Worm (Caenorhabditis elegans) whole organism, early embryonic: ENCODE measurements around the gene atp-5.
A peak's percentile ranks its signal among the peaks of the same experiment; 100 is the strongest.
"Not testable (repeated sequence)": the region's sequence is repeated elsewhere in the genome, so short reads cannot be mapped to it uniquely, and the experiment has no call there.

Experiments
- B0310.2 ChIP-seq: sonication (generic microtip); optimal IDR thresholded peaks from 2 replicates; lab custom pipeline; 2016; ENCODE audit warnings: mild to moderate bottlenecking, missing genetic modification characterization, missing compliant biosample characterization
- F13C5.2 ChIP-seq: sonication (generic microtip); optimal IDR thresholded peaks from 2 replicates; lab custom pipeline; 2017; ENCODE audit warnings: mild to moderate bottlenecking, missing genetic modification characterization, inconsistent platforms, missing compliant biosample characterization
- aly-1 ChIP-seq: sonication (generic microtip); optimal IDR thresholded peaks from 2 replicates; lab custom pipeline; 2016; ENCODE audit warnings: missing genetic modification characterization, missing compliant biosample characterization
- ama-1 ChIP-seq: fragments of 150-350 bp; optimal IDR thresholded peaks from 2 replicates; lab custom pipeline; 2014
- ceh-13 ChIP-seq: fragments of 200-800 bp; sonication (Bioruptor generic); optimal IDR thresholded peaks from 2 replicates; lab custom pipeline; 2018; ENCODE audit warnings: mild to moderate bottlenecking, missing genetic modification characterization, missing compliant biosample characterization
- ceh-36 ChIP-seq: sonication (generic microtip); optimal IDR thresholded peaks from 2 replicates; lab custom pipeline; 2016; ENCODE audit warnings: missing genetic modification characterization, inconsistent platforms, missing compliant biosample characterization
- ets-7 ChIP-seq: sonication (generic microtip); optimal IDR thresholded peaks from 2 replicates; lab custom pipeline; 2016; ENCODE audit warnings: missing genotype, missing genetic modification characterization, missing compliant biosample characterization
- flt-1 ChIP-seq: fragments of 200-800 bp; sonication (Bioruptor generic); IDR thresholded peaks from 2 replicates; pipeline ENCODE4 v1.3.6; 2022; ENCODE audit warnings: missing genetic modification characterization, missing compliant biosample characterization
- hmbx-1 ChIP-seq: sonication (generic microtip); optimal IDR thresholded peaks from 2 replicates; lab custom pipeline; 2016; ENCODE audit warnings: mild to moderate bottlenecking, missing genetic modification characterization, missing compliant biosample characterization
- hmg-4 ChIP-seq: fragments of 200-800 bp; sonication (Bioruptor generic); optimal IDR thresholded peaks from 2 replicates; lab custom pipeline; 2018; ENCODE audit warnings: mild to moderate bottlenecking, missing genetic modification characterization, missing compliant biosample characterization
- hnd-1 ChIP-seq: sonication (generic microtip); optimal IDR thresholded peaks from 2 replicates; lab custom pipeline; 2016; ENCODE audit warnings: missing genetic modification characterization, missing compliant biosample characterization
- pes-1 ChIP-seq: fragments of 200-800 bp; sonication (Bioruptor generic); IDR thresholded peaks from 2 replicates; pipeline ENCODE4 v1.3.6; 2022; ENCODE audit warnings: missing genetic modification reagents, missing genetic modification characterization, missing compliant biosample characterization
- scrt-1 ChIP-seq: fragments of 200-800 bp; sonication (Bioruptor generic); IDR thresholded peaks from 2 replicates; pipeline ENCODE4 v1.3.6; 2022; ENCODE audit warnings: missing genetic modification characterization, missing compliant biosample characterization
- sea-1 ChIP-seq: fragments of 200-800 bp; sonication (Bioruptor generic); conservative IDR thresholded peaks from 2 replicates; pipeline ENCODE4 v1.3.6; 2022; ENCODE audit warnings: missing genetic modification characterization, missing compliant biosample characterization
- tbx-11 ChIP-seq: fragments of 200-800 bp; sonication (Bioruptor generic); IDR thresholded peaks from 2 replicates; pipeline ENCODE4 v1.3.6; 2022; ENCODE audit warnings: missing genetic modification characterization, missing compliant biosample characterization
- tbx-37 ChIP-seq: fragments of 200-800 bp; sonication (Bioruptor generic); conservative IDR thresholded peaks from 2 replicates; pipeline ENCODE4 v1.3.6; 2022; ENCODE audit warnings: missing genetic modification reagents, missing genetic modification characterization, missing compliant biosample characterization
- tra-4 ChIP-seq: sonication (generic microtip); optimal IDR thresholded peaks from 2 replicates; lab custom pipeline; 2017; ENCODE audit warnings: missing genetic modification characterization, missing compliant biosample characterization

atp-5 gene

DNA sequence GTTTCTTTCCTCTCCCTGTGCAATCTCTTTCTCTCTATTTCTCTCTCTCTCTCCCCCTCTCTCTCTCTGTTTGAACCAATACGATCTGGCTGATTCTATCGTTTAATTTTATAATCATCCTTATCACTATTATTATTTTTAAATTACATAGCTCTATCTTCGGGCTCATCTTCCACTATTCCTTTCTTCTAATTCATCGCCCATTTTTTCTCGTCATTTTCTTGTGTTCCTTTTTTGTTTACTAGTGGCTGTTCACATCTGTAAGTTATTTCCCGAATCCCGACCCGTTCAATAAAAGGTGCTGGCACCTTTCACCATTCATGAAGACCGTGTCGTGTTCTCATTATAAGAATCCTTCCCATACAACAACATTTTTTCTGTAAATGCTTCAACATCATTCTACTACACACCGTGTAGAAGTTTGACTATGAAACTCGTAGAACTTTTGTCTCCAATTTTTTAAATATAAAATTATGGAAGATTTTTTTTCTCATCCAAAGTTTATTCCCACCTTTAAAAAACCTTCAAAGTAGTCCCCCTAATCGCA, 5.4 kb downstream of the atp-5 start:
- TF ChIP-seq scrt-1 (GFP tag; lab: Robert Waterston, UW) (no peak), hmg-4 (no peak), aly-1 (no peak), ama-1 (lab: Kevin White, UChicago) (no peak), tra-4 (no peak), sea-1 (no peak), ets-7 (tag; lab: Kevin White, UChicago) (no peak), ceh-36 (tag; lab: Kevin White, UChicago) (no peak), B0310.2 (no peak), tbx-37 (GFP tag; lab: Robert Waterston, UW) (no peak), flt-1 (GFP tag; lab: Robert Waterston, UW) (no peak), hnd-1 (tag; lab: Kevin White, UChicago) (no peak), ceh-13 (GFP tag; lab: Kevin White, UChicago) (no peak)

DNA sequence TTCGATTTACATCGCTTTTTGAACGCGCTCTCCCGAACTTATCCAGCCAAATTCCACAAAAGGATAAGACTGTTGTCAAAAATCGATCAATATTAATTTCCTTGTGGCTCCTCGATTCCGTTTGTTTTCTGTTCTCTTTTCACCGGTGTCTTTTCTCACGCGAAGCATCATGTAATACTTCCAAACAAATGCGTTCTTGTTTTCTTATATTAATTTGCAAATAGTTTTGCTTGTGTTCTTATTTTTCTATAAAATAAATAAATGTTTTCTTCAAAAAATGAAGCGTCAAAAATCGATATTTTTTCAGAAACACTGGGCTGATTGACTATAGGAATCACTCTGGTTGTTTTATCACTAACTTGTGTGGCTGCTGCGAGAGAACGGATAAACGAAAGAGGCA, 10.1 kb downstream of the atp-5 start, which contains the start of gene math-33:
TSS of gene math-33 (plus strand) at position 301 of the 400 bp plus-strand sequence.
- TF ChIP-seq tbx-11 (GFP tag; lab: Robert Waterston, UW), result no peak
- no peak for TF ChIP-seq flt-1 (GFP tag; lab: Robert Waterston, UW)
- no peak for TF ChIP-seq tbx-37 (GFP tag; lab: Robert Waterston, UW)
- TF ChIP-seq hnd-1 (tag; lab: Kevin White, UChicago), result no peak
- TF ChIP-seq hmg-4, result no peak
- no peak for TF ChIP-seq hmbx-1 (tag; lab: Kevin White, UChicago)
- TF ChIP-seq F13C5.2, result no peak
- TF ChIP-seq sea-1, result no peak
- no peak for TF ChIP-seq pes-1 (GFP tag; lab: Robert Waterston, UW)
- TF ChIP-seq B0310.2, result no peak
- no peak for TF ChIP-seq aly-1
- TF ChIP-seq ceh-36 (tag; lab: Kevin White, UChicago), result no peak

DNA sequence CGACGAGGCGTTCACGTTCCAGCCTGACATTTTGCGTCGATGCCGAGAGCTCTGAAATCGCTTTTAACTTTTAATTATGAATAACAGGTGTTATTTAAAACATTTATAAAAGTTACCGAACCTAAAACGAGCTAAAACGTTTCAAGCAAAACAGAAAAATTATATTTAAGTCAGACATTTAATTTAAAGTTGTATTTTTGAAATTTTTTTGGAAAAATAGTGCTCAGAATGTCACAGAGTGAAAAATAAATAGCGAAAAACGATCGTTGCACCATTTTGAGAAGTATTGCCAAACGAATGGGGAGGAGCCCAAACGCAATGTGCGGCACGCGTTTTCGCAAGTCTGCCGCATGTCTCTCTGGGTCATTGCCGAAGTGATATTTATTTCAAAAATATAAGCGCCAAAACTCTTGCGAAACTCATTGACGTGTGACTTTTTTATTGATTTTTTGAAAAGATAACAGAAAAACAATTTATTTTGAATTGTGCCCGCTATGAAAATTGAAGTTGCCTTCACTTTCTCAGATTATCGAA, 10.6 kb downstream of the atp-5 start, which contains the start of gene erfa-3:
TSS of gene erfa-3 (minus strand) at position 51 of the 534 bp plus-strand sequence.
- TF ChIP-seq pes-1 (GFP tag; lab: Robert Waterston, UW) (no peak), tbx-11 (GFP tag; lab: Robert Waterston, UW) (peak; percentile 74; the same call in 1 of the 2 replicates), scrt-1 (GFP tag; lab: Robert Waterston, UW) (peak; percentile 51; the same call in 1 of the 2 replicates), ama-1 (lab: Kevin White, UChicago) (no peak), hmbx-1 (tag; lab: Kevin White, UChicago) (peak; percentile 48), hmg-4 (peak; percentile 56), sea-1 (peak; percentile 70; the same call in 1 of the 2 replicates), hnd-1 (tag; lab: Kevin White, UChicago) (peak; percentile 55), B0310.2 (no peak), tra-4 (peak; percentile 62), ceh-13 (GFP tag; lab: Kevin White, UChicago) (peak; percentile 60), flt-1 (GFP tag; lab: Robert Waterston, UW) (peak; percentile 49; the same call in 1 of the 2 replicates), ets-7 (tag; lab: Kevin White, UChicago) (peak; percentile 53), F13C5.2 (peak; percentile 91), aly-1 (peak; percentile 76), tbx-37 (GFP tag; lab: Robert Waterston, UW) (peak; percentile 61; the same call in 1 of the 2 replicates), ceh-36 (tag; lab: Kevin White, UChicago) (peak; percentile 51)

DNA sequence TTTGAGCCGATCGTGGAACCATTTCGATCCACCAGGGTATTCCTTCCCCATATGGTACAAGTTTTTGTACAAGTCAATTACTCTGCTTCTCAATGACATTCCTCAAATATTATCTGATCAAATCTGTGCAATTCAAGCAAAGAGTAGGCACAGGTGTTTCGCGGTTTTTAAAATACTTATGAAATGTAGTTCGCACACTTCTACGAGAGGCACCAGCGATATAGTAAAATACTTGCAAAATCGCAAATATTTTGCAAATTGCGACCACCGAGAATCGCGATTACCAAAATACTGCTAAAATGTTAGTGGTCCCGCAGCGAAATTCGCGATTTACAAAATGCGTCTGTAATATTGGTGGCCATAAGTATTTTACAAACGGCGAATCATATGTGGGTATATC, 14.0 kb downstream of the atp-5 start, which contains the start of gene Y42A5A.5:
TSS of gene Y42A5A.5 (minus strand) at position 101 of the 400 bp plus-strand sequence.
- not testable (repeated sequence) for TF ChIP-seq flt-1 (GFP tag; lab: Robert Waterston, UW); aly-1; tbx-37 (GFP tag; lab: Robert Waterston, UW)

DNA sequence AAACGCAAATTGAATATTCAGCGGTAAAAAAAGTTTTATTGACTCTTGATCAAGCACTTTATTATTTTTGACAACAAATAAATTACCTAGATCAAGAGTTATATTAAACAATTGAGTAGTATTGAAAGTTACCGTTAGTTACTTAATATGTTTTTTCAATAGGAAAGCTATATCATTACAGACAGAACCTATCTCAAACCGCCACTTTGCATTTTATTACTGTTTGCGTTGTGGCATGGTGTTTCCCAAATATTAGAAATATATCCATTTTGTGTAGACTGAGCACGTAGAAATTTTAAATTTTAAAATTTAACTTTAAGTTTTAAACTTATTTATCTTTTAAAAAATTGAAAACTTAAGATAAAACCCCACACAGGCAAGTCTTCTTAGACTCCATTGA, 19.3 kb downstream of the atp-5 start:
- TF ChIP-seq tra-4 (no peak), aly-1 (no peak), hnd-1 (tag; lab: Kevin White, UChicago) (no peak), pes-1 (GFP tag; lab: Robert Waterston, UW) (no peak), sea-1 (no peak), F13C5.2 (no peak), hmg-4 (no peak), ama-1 (lab: Kevin White, UChicago) (no peak), ets-7 (tag; lab: Kevin White, UChicago) (no peak), scrt-1 (GFP tag; lab: Robert Waterston, UW) (no peak), ceh-13 (GFP tag; lab: Kevin White, UChicago) (no peak)

DNA sequence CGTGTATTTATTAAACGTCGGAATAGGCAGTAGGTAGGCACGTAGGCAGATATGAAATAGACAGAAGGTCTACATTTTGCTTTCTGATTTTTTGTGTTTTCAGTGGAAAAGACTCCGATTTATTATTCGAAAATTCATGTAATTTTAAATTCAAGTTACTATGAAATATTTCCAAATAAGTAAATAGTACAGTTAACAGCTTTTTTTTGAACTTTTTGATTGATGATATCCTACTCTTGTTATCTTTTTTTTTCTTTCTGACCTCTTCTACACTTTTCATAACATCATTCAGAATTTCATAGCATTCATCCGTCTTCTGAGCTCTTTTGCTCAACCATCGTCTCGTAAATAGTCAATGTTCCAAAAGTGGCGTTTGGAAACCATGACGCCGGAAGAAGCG, 25.1 kb downstream of the atp-5 start, which contains the start of gene cdkl-1:
TSS of gene cdkl-1 (plus strand) at position 301 of the 400 bp plus-strand sequence.
- TF ChIP-seq hnd-1 (tag; lab: Kevin White, UChicago), result no peak
- no peak for TF ChIP-seq ceh-36 (tag; lab: Kevin White, UChicago)
- no peak for TF ChIP-seq tbx-11 (GFP tag; lab: Robert Waterston, UW)
- TF ChIP-seq B0310.2, result no peak
- no peak for TF ChIP-seq tbx-37 (GFP tag; lab: Robert Waterston, UW)

DNA sequence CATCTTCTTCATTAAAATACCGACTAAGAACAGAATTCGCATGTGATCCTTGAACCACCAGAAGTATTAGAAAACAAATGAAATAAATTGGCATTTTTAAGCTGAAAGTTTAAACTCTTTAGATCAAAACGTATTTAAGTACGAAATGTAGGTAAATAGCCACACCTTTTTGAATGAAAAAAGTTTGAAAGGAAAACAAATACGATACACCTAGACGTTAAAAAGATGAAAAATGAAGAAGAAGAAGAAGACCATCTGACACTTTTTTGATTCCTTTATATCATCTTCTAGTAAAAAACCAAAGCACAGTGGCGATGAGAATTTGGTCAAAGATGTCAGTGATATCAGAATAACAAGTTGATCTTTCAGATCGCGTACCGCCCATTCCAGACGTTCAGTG, 27.8 kb downstream of the atp-5 start, which contains the start of gene Y42A5A.3:
TSS of gene Y42A5A.3 (minus strand) at position 101 of the 400 bp plus-strand sequence.
- TF ChIP-seq ama-1 (lab: Kevin White, UChicago) (no peak), tbx-37 (GFP tag; lab: Robert Waterston, UW) (no peak), ceh-13 (GFP tag; lab: Kevin White, UChicago) (no peak), hmbx-1 (tag; lab: Kevin White, UChicago) (no peak), B0310.2 (no peak), scrt-1 (GFP tag; lab: Robert Waterston, UW) (no peak), tra-4 (no peak), F13C5.2 (no peak)
